Fruit fly (Drosophila melanogaster) whole organism, adult: Measurements from ENCODE around the gene CG15209.

Source experiments
- CG12768 ChIP-seq: fragments of 200-800 bp; sonication (Bioruptor generic); optimal IDR thresholded peaks from 2 replicates; lab custom pipeline; 2017; ENCODE audit warnings: missing biosample characterization, missing genetic modification characterization, mild to moderate bottlenecking, moderate library complexity, missing genetic modification reagents
- CG14711 ChIP-seq: fragments of 200-800 bp; sonication (Bioruptor generic); optimal IDR thresholded peaks from 2 replicates; lab custom pipeline; 2018; ENCODE audit warnings: missing biosample characterization, mild to moderate bottlenecking, missing genetic modification characterization, moderate library complexity
- CG33017 ChIP-seq: fragments of 200-800 bp; sonication (Bioruptor generic); optimal IDR thresholded peaks from 2 replicates; lab custom pipeline; 2018; ENCODE audit warnings: missing biosample characterization, mild to moderate bottlenecking, missing genetic modification characterization, moderate library complexity
- Clk ChIP-seq: fragments of 200-800 bp; sonication (Bioruptor generic); optimal IDR thresholded peaks from 2 replicates; lab custom pipeline; 2017; ENCODE audit warnings: missing biosample characterization, missing genetic modification characterization
- Crg-1 ChIP-seq: fragments of 200-800 bp; sonication (Bioruptor generic); optimal IDR thresholded peaks from 2 replicates; lab custom pipeline; 2016; ENCODE audit warnings: missing biosample characterization, missing genetic modification characterization
- Mnt ChIP-seq: fragments of 200-800 bp; sonication (Bioruptor generic); optimal IDR thresholded peaks from 2 replicates; lab custom pipeline; 2016; ENCODE audit warnings: missing biosample characterization, mild to moderate bottlenecking, missing genetic modification characterization
- bab1 ChIP-seq: fragments of 200-800 bp; sonication (Bioruptor generic); optimal IDR thresholded peaks from 3 replicates; lab custom pipeline; 2019; ENCODE audit warnings: missing biosample characterization, mild to moderate bottlenecking, missing genetic modification characterization, moderate library complexity
- cic ChIP-seq: fragments of 200-800 bp; sonication (Bioruptor generic); optimal IDR thresholded peaks from 2 replicates; lab custom pipeline; 2017; ENCODE audit warnings: missing biosample characterization, mild to moderate bottlenecking, missing genetic modification characterization, moderate library complexity
- cnc ChIP-seq, 2 experiments: fragments of >200 bp; optimal IDR thresholded peaks; 2 replicates each; lab custom pipeline; 2017
- kay ChIP-seq: fragments of 200-800 bp; sonication (Bioruptor generic); peaks from one replicate; lab custom pipeline; 2016; ENCODE audit warnings: missing biosample characterization, missing genetic modification characterization, borderline replicate concordance
- ovo ChIP-seq: fragments of 200-800 bp; sonication (Bioruptor generic); optimal IDR thresholded peaks from 2 replicates; lab custom pipeline; 2016; ENCODE audit warnings: missing biosample characterization, missing genetic modification characterization
- pad ChIP-seq: fragments of 200-800 bp; sonication (Bioruptor generic); optimal IDR thresholded peaks from 3 replicates; lab custom pipeline; 2017; ENCODE audit warnings: missing biosample characterization, missing genetic modification characterization, mild to moderate bottlenecking, moderate library complexity, missing genetic modification reagents
- tj ChIP-seq: fragments of 200-800 bp; sonication (Bioruptor generic); optimal IDR thresholded peaks from 3 replicates; lab custom pipeline; 2017; ENCODE audit warnings: missing biosample characterization, mild to moderate bottlenecking, missing genetic modification characterization, moderate library complexity

dm6 chrX:10882786-10883185 lies 40.8 kb downstream of the CG15209 start:
- TF ChIP-seq CG14711 (peak; percentile 16), Clk (GFP tag; lab: Kevin White, UChicago) (no peak), cic (GFP tag; lab: Kevin White, UChicago) (no peak), Mnt (GFP tag; lab: Kevin White, UChicago) (no peak), cnc (optimal IDR thresholded peaks at IDR 0.05; lab: Kevin White, UChicago) (no peak), pad (GFP tag; lab: Kevin White, UChicago) (no peak), bab1 (no peak), ovo (no peak), kay (GFP tag; lab: Kevin White, UChicago) (no peak), CG12768 (no peak), Crg-1 (GFP tag; lab: Kevin White, UChicago) (no peak), CG33017 (tag; lab: Kevin White, UChicago) (no peak), tj (GFP tag; lab: Kevin White, UChicago) (no peak)
